Worm (Caenorhabditis elegans): Measurements from ENCODE around the gene fkb-4.

Gene fkb-4

DNA sequence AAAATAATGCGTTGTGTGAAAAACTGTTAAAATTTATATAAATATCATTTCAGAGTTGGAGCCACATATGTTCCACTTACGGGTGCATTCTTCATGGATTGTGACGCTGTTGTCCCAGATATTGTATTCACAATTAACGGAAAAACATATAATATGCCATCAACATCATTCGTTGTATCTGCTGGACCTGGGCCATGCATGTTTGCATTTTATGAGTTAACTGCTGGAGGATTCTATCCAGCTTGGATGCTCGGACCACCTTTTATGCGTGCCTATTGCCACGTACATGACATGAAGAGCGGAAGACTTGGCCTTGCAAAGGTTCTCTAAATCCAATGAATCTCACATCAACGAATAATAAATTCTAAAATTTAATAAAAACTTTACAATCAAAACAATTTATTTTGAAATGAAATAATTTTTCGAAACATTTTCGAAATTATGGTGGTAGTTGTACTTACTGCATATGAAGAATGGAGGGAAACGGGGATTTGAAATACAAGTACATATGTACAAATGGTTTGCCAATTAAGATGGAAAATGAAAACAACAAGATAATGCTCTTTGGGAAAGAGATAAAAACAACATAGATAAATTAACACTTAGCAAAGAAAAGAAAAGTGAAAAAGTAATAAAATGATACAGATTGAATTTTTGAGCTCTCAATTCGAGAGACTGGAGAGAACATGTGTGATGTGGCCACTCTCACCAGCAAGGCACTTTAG lies 43.0 kb downstream of the fkb-4 start:
- no peak for TF ChIP-seq fos-1 (tag; optimal IDR thresholded peaks at IDR 0.05)
- peak; percentile 28 for TF ChIP-seq elt-2 (tag; optimal IDR thresholded peaks at IDR 0.05)

DNA sequence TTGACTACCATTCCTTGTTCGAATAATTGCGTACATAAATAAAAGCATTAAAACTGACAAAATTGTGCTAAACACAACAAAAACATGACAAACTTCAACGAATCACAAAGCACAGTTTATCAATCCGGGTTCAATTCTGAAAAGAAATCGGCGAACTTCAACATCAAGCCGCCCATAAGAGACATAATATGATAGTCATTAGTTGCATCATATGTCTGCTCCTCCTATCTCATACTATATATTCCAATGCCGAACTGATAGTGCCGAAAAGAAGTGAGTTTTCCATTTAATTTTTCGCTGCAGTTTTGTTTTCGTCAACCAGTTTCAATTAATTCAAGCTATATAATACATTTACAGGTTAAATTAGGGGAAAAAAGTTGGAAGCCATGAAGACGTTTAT lies 45.2 kb downstream of the fkb-4 start, which contains the start of gene hrg-7:
hrg-7 (plus strand) TSS at position 358 of the 400 bp plus-strand sequence.
- TF ChIP-seq nhr-23 (tag; optimal IDR thresholded peaks at IDR 0.05) (no peak), sea-2 (GFP tag; optimal IDR thresholded peaks at IDR 0.05) (no peak), elt-2 (tag; optimal IDR thresholded peaks at IDR 0.05) (peak; percentile 95), skn-1 (tag; optimal IDR thresholded peaks at IDR 0.05) (peak; percentile 62)

DNA sequence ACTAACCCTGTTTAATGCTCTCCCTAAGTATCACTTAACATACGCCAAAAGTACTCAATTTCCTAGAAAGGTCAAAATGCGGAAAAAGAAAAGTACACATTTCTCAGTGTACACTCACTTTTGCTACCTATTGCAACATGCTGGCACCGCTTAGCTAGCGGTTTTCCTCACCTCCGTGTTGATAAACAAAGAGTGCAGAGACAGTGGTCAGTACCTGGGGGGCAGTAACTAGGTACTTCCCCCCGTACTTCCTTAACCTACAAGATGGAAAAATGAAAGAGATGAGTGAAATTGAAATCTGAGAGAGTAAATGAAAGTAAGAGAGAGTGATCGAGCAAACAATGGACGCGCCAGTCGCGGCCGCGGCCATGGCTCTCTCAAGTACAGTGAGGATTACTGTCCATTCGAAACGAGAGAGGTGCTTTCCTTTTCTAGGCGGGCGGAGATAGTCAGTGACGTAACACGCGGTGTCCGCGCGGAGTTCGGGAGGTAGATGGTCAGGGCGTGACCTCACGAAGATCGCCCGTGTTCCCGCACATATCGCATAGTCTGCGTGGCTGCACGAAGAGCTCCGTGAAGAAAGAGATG lies 50.7 kb downstream of the fkb-4 start, which contains the start of gene cky-1:
cky-1 (plus strand) TSS at position 538 of the 588 bp plus-strand sequence.
- TF ChIP-seq zag-1 (tag; optimal IDR thresholded peaks at IDR 0.05) (no peak), pha-4 (tag; optimal IDR thresholded peaks at IDR 0.05) (peak; percentile 19)

Data from whole organism, L3 larva.